Fruit fly (Drosophila melanogaster) whole organism, prepupa: Measurements from ENCODE around the gene CG45011.

Experiments
- Blimp-1 ChIP-seq: fragments of 200-800 bp; sonication (Bioruptor generic); optimal IDR thresholded peaks from 3 replicates; lab custom pipeline; 2017; ENCODE audit warnings: missing biosample characterization, missing genetic modification characterization, mild to moderate bottlenecking, moderate library complexity, missing genetic modification reagents
- CG11294 ChIP-seq: fragments of 200-800 bp; sonication (Bioruptor generic); IDR thresholded peaks from 2 replicates; pipeline ENCODE4 v1.3.6; 2022; ENCODE audit warnings: missing biosample characterization, missing genetic modification characterization
- CG11902 ChIP-seq: fragments of 200-800 bp; sonication (Bioruptor generic); optimal IDR thresholded peaks from 3 replicates; lab custom pipeline; 2016; ENCODE audit warnings: missing biosample characterization, missing genetic modification characterization
- CG1621 ChIP-seq: fragments of 200-800 bp; sonication (Bioruptor generic); optimal IDR thresholded peaks from 3 replicates; lab custom pipeline; 2018; ENCODE audit warnings: missing biosample characterization, mild to moderate bottlenecking, missing genetic modification characterization
- CG32006 ChIP-seq: fragments of 200-800 bp; sonication (Bioruptor generic); optimal IDR thresholded peaks from 3 replicates; lab custom pipeline; 2017; ENCODE audit warnings: missing biosample characterization, mild to moderate bottlenecking, missing genetic modification characterization
- CG34406 ChIP-seq: fragments of 200-800 bp; sonication (Bioruptor generic); optimal IDR thresholded peaks from 3 replicates; lab custom pipeline; 2016; ENCODE audit warnings: missing biosample characterization, missing genetic modification characterization
- CG3919 ChIP-seq: fragments of 200-800 bp; sonication (Bioruptor generic); optimal IDR thresholded peaks from 3 replicates; lab custom pipeline; 2016; ENCODE audit warnings: missing biosample characterization, missing genetic modification characterization
- CG4318 ChIP-seq: fragments of 200-800 bp; sonication (Bioruptor generic); optimal IDR thresholded peaks from 3 replicates; lab custom pipeline; 2017; ENCODE audit warnings: missing biosample characterization, mild to moderate bottlenecking, missing genetic modification characterization
- CG6808 ChIP-seq: fragments of 200-800 bp; sonication (Bioruptor generic); optimal IDR thresholded peaks from 3 replicates; lab custom pipeline; 2017; ENCODE audit warnings: missing biosample characterization, missing genetic modification characterization, mild to moderate bottlenecking, moderate library complexity, missing genetic modification reagents
- CG6854 ChIP-seq: fragments of 200-800 bp; sonication (Bioruptor generic); optimal IDR thresholded peaks from 2 replicates; lab custom pipeline; 2017; ENCODE audit warnings: missing biosample characterization, mild to moderate bottlenecking, missing genetic modification characterization
- CG8119 ChIP-seq: fragments of 200-800 bp; sonication (Bioruptor generic); IDR thresholded peaks from 3 replicates; pipeline ENCODE4 v1.3.6; 2022; ENCODE audit warnings: missing biosample characterization, missing genetic modification characterization
- CG8319 ChIP-seq: fragments of 200-800 bp; sonication (Bioruptor generic); optimal IDR thresholded peaks from 3 replicates; lab custom pipeline; 2016; ENCODE audit warnings: missing biosample characterization, missing genetic modification characterization
- CG8632 ChIP-seq: fragments of 200-800 bp; sonication (Bioruptor generic); optimal IDR thresholded peaks from 3 replicates; lab custom pipeline; 2016; ENCODE audit warnings: missing biosample characterization, missing genetic modification characterization
- Eip75B ChIP-seq: fragments of 200-800 bp; sonication (Bioruptor generic); optimal IDR thresholded peaks from 3 replicates; lab custom pipeline; 2016; ENCODE audit warnings: missing biosample characterization, missing genetic modification characterization
- Eip93F ChIP-seq: fragments of 200-800 bp; sonication (Bioruptor generic); optimal IDR thresholded peaks from 2 replicates; lab custom pipeline; 2016; ENCODE audit warnings: missing biosample characterization, mild to moderate bottlenecking, missing genetic modification characterization
- Ets21C ChIP-seq: fragments of 200-800 bp; sonication (Bioruptor generic); optimal IDR thresholded peaks from 3 replicates; lab custom pipeline; 2016; ENCODE audit warnings: missing biosample characterization, missing genetic modification characterization
- Gug ChIP-seq: fragments of 200-800 bp; sonication (Bioruptor generic); IDR thresholded peaks from 2 replicates; pipeline ENCODE4 v1.3.6; 2022; ENCODE audit warnings: missing biosample characterization, missing genetic modification characterization
- Hr38 ChIP-seq: sonication (Bioruptor generic); optimal IDR thresholded peaks from 2 replicates; lab custom pipeline; 2016; ENCODE audit warnings: missing biosample characterization, missing genetic modification characterization
- Hr39 ChIP-seq: fragments of 200-800 bp; sonication (Bioruptor generic); optimal IDR thresholded peaks from 2 replicates; lab custom pipeline; 2016; ENCODE audit warnings: missing biosample characterization, missing genetic modification characterization
- Hr4 ChIP-seq: fragments of 200-800 bp; sonication (Bioruptor generic); optimal IDR thresholded peaks from 3 replicates; lab custom pipeline; 2016; ENCODE audit warnings: missing biosample characterization, missing genetic modification characterization
- Lpt ChIP-seq: fragments of 200-800 bp; sonication (Bioruptor generic); optimal IDR thresholded peaks from 3 replicates; lab custom pipeline; 2016; ENCODE audit warnings: missing biosample characterization, missing genetic modification characterization
- Met ChIP-seq: fragments of 200-800 bp; sonication (Bioruptor generic); optimal IDR thresholded peaks from 3 replicates; lab custom pipeline; 2016; ENCODE audit warnings: missing biosample characterization, missing genetic modification characterization
- Sox14 ChIP-seq: fragments of 200-800 bp; sonication (Bioruptor generic); optimal IDR thresholded peaks from 3 replicates; lab custom pipeline; 2016; ENCODE audit warnings: missing biosample characterization, missing genetic modification characterization
- acj6 ChIP-seq: fragments of 200-800 bp; sonication (Bioruptor generic); optimal IDR thresholded peaks from 3 replicates; lab custom pipeline; 2016; ENCODE audit warnings: missing biosample characterization, missing genetic modification characterization
- cyc ChIP-seq: fragments of 200-800 bp; sonication (Bioruptor generic); optimal IDR thresholded peaks from 3 replicates; lab custom pipeline; 2016; ENCODE audit warnings: missing biosample characterization, missing genetic modification characterization
- dac ChIP-seq: fragments of 200-800 bp; sonication (Bioruptor generic); optimal IDR thresholded peaks from 2 replicates; lab custom pipeline; 2017; ENCODE audit warnings: missing biosample characterization, mild to moderate bottlenecking, missing genetic modification characterization
- dsx ChIP-seq: fragments of 200-800 bp; optimal IDR thresholded peaks from 3 replicates; lab custom pipeline; 2019; ENCODE audit warnings: missing biosample characterization, mild to moderate bottlenecking, missing genetic modification characterization, moderate library complexity; ENCODE audit not compliant: poor library complexity, severe bottlenecking
- eg ChIP-seq: fragments of 200-800 bp; sonication (Bioruptor generic); IDR thresholded peaks from 3 replicates; pipeline ENCODE4 v1.3.6; 2022; ENCODE audit warnings: missing biosample characterization, missing genetic modification characterization
- esn ChIP-seq: fragments of 200-800 bp; sonication (Bioruptor generic); optimal IDR thresholded peaks from 2 replicates; lab custom pipeline; 2016; ENCODE audit warnings: missing biosample characterization, mild to moderate bottlenecking, missing genetic modification characterization, moderate library complexity
- fd59A ChIP-seq: fragments of 200-800 bp; sonication (Bioruptor generic); optimal IDR thresholded peaks from 2 replicates; lab custom pipeline; 2017; ENCODE audit warnings: missing biosample characterization, mild to moderate bottlenecking, missing genetic modification characterization, missing genetic modification reagents
- net ChIP-seq: fragments of 200-800 bp; sonication (Bioruptor generic); optimal IDR thresholded peaks from 3 replicates; lab custom pipeline; 2016; ENCODE audit warnings: missing biosample characterization, missing genetic modification characterization
- svp ChIP-seq: fragments of 200-800 bp; sonication (Bioruptor generic); peaks from one replicate; lab custom pipeline; 2016; ENCODE audit warnings: missing biosample characterization, missing genetic modification characterization
- vri ChIP-seq: fragments of 200-800 bp; sonication (Bioruptor generic); optimal IDR thresholded peaks from 3 replicates; lab custom pipeline; 2016; ENCODE audit warnings: missing biosample characterization, mild to moderate bottlenecking, missing genetic modification characterization

The CG45011 gene

dm6 chr2L:11833786-11834185 is at the start of gene CG45011:
Gene CG45011 (plus strand): TSS chr2L:11834086.
- TF ChIP-seq CG6808: no peak
- TF ChIP-seq CG11294: no peak
- no peak for TF ChIP-seq CG32006 (GFP tag; lab: Kevin White, UChicago)
- no peak for TF ChIP-seq Eip93F (GFP tag; lab: Kevin White, UChicago)

- TF ChIP-seq svp (GFP tag; lab: Kevin White, UChicago) (no peak), Blimp-1 (GFP tag; lab: Kevin White, UChicago) (no peak), cyc (no peak), Sox14 (GFP tag; lab: Kevin White, UChicago) (no peak), eg (GFP tag; lab: Robert Waterston, UW) (no peak), dsx (GFP tag; lab: Kevin White, UChicago) (no peak), net (GFP tag; lab: Kevin White, UChicago) (no peak), CG1621 (tag; lab: Kevin White, UChicago) (no peak), CG3919 (GFP tag; lab: Kevin White, UChicago) (no peak), CG6854 (GFP tag; lab: Kevin White, UChicago) (no peak), vri (GFP tag; lab: Kevin White, UChicago) (no peak), CG6808 (no peak), dac (GFP tag; lab: Kevin White, UChicago) (no peak), CG34406 (no peak), CG11294 (no peak), CG32006 (GFP tag; lab: Kevin White, UChicago) (no peak)
- TF ChIP-seq, all 60 proteins: peak for 0
These were observed 45.9 kb upstream of the CG45011 start, which contains the start of gene CG14931 for dm6 chr2L:11788034-11788433. Gene CG14931 (plus strand): TSS chr2L:11788334.

- no peak for TF ChIP-seq CG34406
- TF ChIP-seq, all 60 proteins: peak for 0
These were observed 44.2 kb upstream of the CG45011 start, which contains the start of gene CG14932 for dm6 chr2L:11789690-11790089. Gene CG14932 (plus strand): TSS chr2L:11789919.

- TF ChIP-seq Met (GFP tag; lab: Kevin White, UChicago) (no peak), Hr39 (GFP tag; lab: Kevin White, UChicago) (no peak), Gug (no peak), esn (GFP tag; lab: Kevin White, UChicago) (no peak), CG11902 (GFP tag; lab: Kevin White, UChicago) (no peak), Ets21C (GFP tag; lab: Kevin White, UChicago) (no peak), CG4318 (GFP tag; lab: Kevin White, UChicago) (no peak), CG1621 (tag; lab: Kevin White, UChicago) (no peak), Eip93F (GFP tag; lab: Kevin White, UChicago) (no peak), Lpt (GFP tag; lab: Kevin White, UChicago) (no peak), Hr38 (GFP tag; lab: Kevin White, UChicago) (no peak), CG8119 (GFP tag; lab: Robert Waterston, UW) (no peak), Hr4 (GFP tag; lab: Kevin White, UChicago) (no peak), Eip75B (GFP tag; lab: Kevin White, UChicago) (no peak), CG8319 (GFP tag; lab: Kevin White, UChicago) (no peak), vri (GFP tag; lab: Kevin White, UChicago) (no peak), CG8632 (GFP tag; lab: Kevin White, UChicago) (no peak)
- TF ChIP-seq, all 60 proteins: peak for 0
These were observed 41.6 kb upstream of the CG45011 start, which contains the start of gene Tsp33B for dm6 chr2L:11792265-11792664. Gene Tsp33B (minus strand): TSS chr2L:11792365.

dm6 chr2L:11793986-11794385 is 39.9 kb upstream of the CG45011 start, which contains the start of gene CG14937:
Gene CG14937 (minus strand): TSS chr2L:11794086.
- TF ChIP-seq Hr38 (GFP tag; lab: Kevin White, UChicago): no peak
- TF ChIP-seq vri (GFP tag; lab: Kevin White, UChicago): no peak
- TF ChIP-seq CG3919 (GFP tag; lab: Kevin White, UChicago): no peak
- no peak for TF ChIP-seq eg (GFP tag; lab: Robert Waterston, UW)
- no peak for TF ChIP-seq CG6808
- no peak for TF ChIP-seq fd59A (GFP tag; lab: Kevin White, UChicago)
- no peak for TF ChIP-seq acj6 (GFP tag; lab: Kevin White, UChicago)
